Worm (Caenorhabditis elegans) whole organism, L4/young adult: ENCODE measurements around the gene R13H7.2.

ENCODE experiments used
- W03F9.2 ChIP-seq: fragments of 150-350 bp; optimal IDR thresholded peaks from 2 replicates; lab custom pipeline; 2014; ENCODE audit warnings: missing biosample characterization, missing genetic modification characterization
- dao-5 ChIP-seq: sonication (generic microtip); optimal IDR thresholded peaks from 2 replicates; lab custom pipeline; 2016; ENCODE audit warnings: missing genotype, missing genetic modification characterization, moderate library complexity, missing compliant biosample characterization
- him-1 ChIP-seq: sonication (generic microtip); optimal IDR thresholded peaks from 2 replicates; lab custom pipeline; 2016; ENCODE audit warnings: missing genotype, missing genetic modification reagents, missing genetic modification characterization, missing compliant biosample characterization

R13H7.2 gene

ce11 chrIV:6817554-6817953, 41.6 kb downstream of the R13H7.2 start, which contains the start of gene C17H12.5:
Gene C17H12.5, minus strand, starts transcription at chrIV:6817654.
- TF ChIP-seq him-1 (tag; lab: Kevin White, UChicago) (no peak), W03F9.2 (tag; lab: Kevin White, UChicago) (no peak), dao-5 (tag; lab: Kevin White, UChicago) (no peak)

ce11 chrIV:6811808-6812207, 47.4 kb downstream of the R13H7.2 start, which contains the start of gene ceh-48:
Gene ceh-48, plus strand, starts transcription at chrIV:6812108.
- TF ChIP-seq dao-5 (tag; lab: Kevin White, UChicago) (no peak), W03F9.2 (tag; lab: Kevin White, UChicago) (no peak), him-1 (tag; lab: Kevin White, UChicago) (no peak)

- TF ChIP-seq him-1 (tag; lab: Kevin White, UChicago): peak; percentile 85
- no peak for TF ChIP-seq dao-5 (tag; lab: Kevin White, UChicago)
- TF ChIP-seq W03F9.2 (tag; lab: Kevin White, UChicago): no peak
These were observed 49.4 kb downstream of the R13H7.2 start for ce11 chrIV:6809756-6810155.

DNA sequence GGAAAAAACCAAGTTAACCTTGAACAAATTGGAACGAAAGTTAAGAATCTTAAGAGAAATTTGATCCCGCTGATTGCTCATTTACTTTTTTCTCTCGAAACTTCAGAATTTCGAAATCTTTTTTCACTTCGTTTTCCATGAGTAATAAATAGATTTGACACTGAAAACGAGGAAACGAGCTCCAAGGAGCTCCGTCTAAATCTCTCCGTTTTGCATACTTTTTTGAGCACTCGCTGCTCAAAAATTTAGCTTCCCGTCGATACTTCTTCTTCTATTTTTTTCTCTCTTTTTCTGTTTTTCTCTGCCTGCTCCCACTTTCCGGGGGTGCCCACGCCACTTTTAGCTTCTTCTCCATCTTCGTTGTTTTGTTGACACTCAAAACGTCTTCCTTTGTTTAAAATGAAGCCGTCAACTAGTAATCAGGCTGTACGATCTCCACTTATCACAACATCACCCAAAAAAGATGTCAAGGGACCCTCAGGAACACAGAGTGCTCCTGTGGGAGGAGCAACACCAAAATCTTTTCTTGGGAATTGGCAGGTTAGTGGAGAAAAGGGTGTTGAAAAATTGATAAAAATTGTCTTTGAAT, 52.6 kb downstream of the R13H7.2 start, which contains the start of gene C17H12.10:
Gene C17H12.10, plus strand, starts transcription at position 325 of the 589 bp plus-strand sequence.
- TF ChIP-seq him-1 (tag; lab: Kevin White, UChicago): peak; percentile 43
- TF ChIP-seq W03F9.2 (tag; lab: Kevin White, UChicago): no peak

- TF ChIP-seq him-1 (tag; lab: Kevin White, UChicago) (no peak), W03F9.2 (tag; lab: Kevin White, UChicago) (no peak), dao-5 (tag; lab: Kevin White, UChicago) (no peak)
These were observed 54.4 kb downstream of the R13H7.2 start, which contains the start of gene C17H12.37 for ce11 chrIV:6804815-6805214. Gene C17H12.37, plus strand, starts transcription at chrIV:6805115.

DNA sequence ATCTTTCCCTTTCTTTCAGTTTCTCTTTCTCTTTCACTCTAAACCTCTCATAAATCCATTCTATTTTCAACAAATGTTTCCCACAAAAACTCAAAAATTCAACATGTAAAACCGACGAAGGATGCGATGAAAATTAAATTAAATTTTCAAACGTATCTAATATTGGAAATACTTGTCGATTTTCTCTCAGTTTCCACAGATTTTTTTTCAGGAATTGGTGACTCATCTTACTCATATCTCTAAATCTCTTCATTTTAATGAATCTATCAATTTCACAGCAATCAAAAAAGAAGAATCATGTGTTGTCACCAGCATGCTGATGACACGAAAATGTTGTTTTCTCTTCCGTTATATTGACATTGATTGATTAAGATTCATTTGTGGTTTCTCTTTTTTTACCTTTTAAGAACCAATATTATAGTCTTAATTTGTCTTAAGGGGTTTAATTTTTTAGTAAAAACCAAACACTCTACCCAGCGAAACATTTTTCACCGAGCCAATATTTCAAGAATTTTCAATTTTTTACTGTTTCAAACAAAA, 55.3 kb downstream of the R13H7.2 start:
- TF ChIP-seq him-1 (tag; lab: Kevin White, UChicago) (no peak), W03F9.2 (tag; lab: Kevin White, UChicago) (no peak), dao-5 (tag; lab: Kevin White, UChicago) (no peak)

DNA sequence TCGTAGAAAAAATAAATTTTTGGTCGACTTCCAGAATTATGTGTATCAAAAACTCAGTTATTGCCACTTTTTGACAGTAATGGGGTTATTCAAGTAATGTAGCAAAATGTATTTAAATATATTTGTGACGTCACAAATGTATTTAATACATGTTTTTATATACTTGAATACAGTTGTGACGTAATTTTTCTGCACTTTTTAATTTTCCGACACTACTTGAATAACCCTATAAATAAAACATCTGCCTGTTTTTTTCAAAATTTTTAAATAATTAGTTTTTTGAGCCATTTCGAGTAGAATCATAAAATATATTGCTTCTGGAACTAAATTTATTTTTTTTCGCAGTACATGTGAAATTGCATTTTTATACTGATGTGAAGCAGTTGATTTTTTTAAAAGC, 55.9 kb downstream of the R13H7.2 start:
- no peak for TF ChIP-seq dao-5 (tag; lab: Kevin White, UChicago)
- no peak for TF ChIP-seq him-1 (tag; lab: Kevin White, UChicago)
- no peak for TF ChIP-seq W03F9.2 (tag; lab: Kevin White, UChicago)

ce11 chrIV:6802132-6802531, 57.0 kb downstream of the R13H7.2 start, which contains the start of the genes cest-4 and C17H12.11:
Gene cest-4, minus strand, starts transcription at chrIV:6802337.
Gene C17H12.11, plus strand, starts transcription at chrIV:6802387.
- TF ChIP-seq him-1 (tag; lab: Kevin White, UChicago) (no peak), dao-5 (tag; lab: Kevin White, UChicago) (no peak), W03F9.2 (tag; lab: Kevin White, UChicago) (no peak)
